Worm (Caenorhabditis elegans) whole organism, late embryonic: ENCODE measurements around the gene F40F11.3.

Experiments used
- hlh-15 ChIP-seq: sonication (generic microtip); optimal IDR thresholded peaks from 2 replicates; lab custom pipeline; 2016; ENCODE audit warnings: missing genetic modification characterization, missing compliant biosample characterization
- pax-1 ChIP-seq: fragments of 150-350 bp; optimal IDR thresholded peaks from 2 replicates; lab custom pipeline; 2014; ENCODE audit warnings: missing biosample characterization, missing genetic modification characterization
- tbx-2 ChIP-seq: sonication (generic microtip); optimal IDR thresholded peaks from 2 replicates; lab custom pipeline; 2016; ENCODE audit warnings: missing genetic modification characterization, missing compliant biosample characterization
- unc-3 ChIP-seq, 2 experiments: fragments of 200-800 bp in 1 of 2; sonication (Bioruptor generic) in 1 of 2; sonication (generic microtip) in 1 of 2; conservative IDR thresholded peaks in 1 of 2; optimal IDR thresholded peaks in 1 of 2; 2 replicates each; pipeline versions ENCODE4 v1.3.6 to Lab custom; 2016 to 2022; ENCODE audit warnings: missing compliant biosample characterization in 2 of 2, missing genetic modification characterization in 2 of 2, missing genetic modification reagents in 1 of 2
- unc-42 ChIP-seq: sonication (generic microtip); optimal IDR thresholded peaks from 2 replicates; lab custom pipeline; 2016; ENCODE audit warnings: missing genotype, missing genetic modification characterization, missing compliant biosample characterization
- unc-55 ChIP-seq: sonication (generic microtip); optimal IDR thresholded peaks from 2 replicates; lab custom pipeline; 2017; ENCODE audit warnings: missing biosample characterization, missing genetic modification reagents, missing genetic modification characterization

- TF ChIP-seq unc-55 (GFP tag; lab: Kevin White, UChicago) (no peak), tbx-2 (tag; lab: Kevin White, UChicago) (no peak), unc-42 (tag; lab: Kevin White, UChicago) (no peak), pax-1 (tag; lab: Kevin White, UChicago) (no peak), unc-3 (GFP tag; conservative IDR thresholded peaks at IDR 0.05; lab: Robert Waterston, UW) (no peak), unc-3 (tag; optimal IDR thresholded peaks at IDR 0.05; lab: Kevin White, UChicago) (no peak), hlh-15 (tag; lab: Kevin White, UChicago) (no peak)
These were observed 29.3 kb upstream of the F40F11.3 start, which contains the start of gene lys-4 for ce11 chrIV:11623060-11623459.
